Fruit fly (Drosophila melanogaster) whole organism, prepupa: ENCODE results near the gene Rad60.

Experiments
- Blimp-1 ChIP-seq: fragments of 200-800 bp; sonication (Bioruptor generic); optimal IDR thresholded peaks from 3 replicates; lab custom pipeline; 2017; ENCODE audit warnings: missing biosample characterization, missing genetic modification characterization, mild to moderate bottlenecking, moderate library complexity, missing genetic modification reagents
- CG10669 ChIP-seq: fragments of 200-800 bp; sonication (Bioruptor generic); optimal IDR thresholded peaks from 3 replicates; lab custom pipeline; 2018; ENCODE audit warnings: missing biosample characterization, mild to moderate bottlenecking, missing genetic modification characterization, moderate library complexity
- CG11762 ChIP-seq: fragments of 200-800 bp; sonication (Bioruptor generic); optimal IDR thresholded peaks from 3 replicates; lab custom pipeline; 2016; ENCODE audit warnings: missing biosample characterization, missing genetic modification characterization; ENCODE audit not compliant: insufficient read depth
- CG1621 ChIP-seq: fragments of 200-800 bp; sonication (Bioruptor generic); optimal IDR thresholded peaks from 3 replicates; lab custom pipeline; 2018; ENCODE audit warnings: missing biosample characterization, mild to moderate bottlenecking, missing genetic modification characterization
- CG16779 ChIP-seq: fragments of 200-800 bp; sonication (Bioruptor generic); optimal IDR thresholded peaks from 3 replicates; lab custom pipeline; 2017; ENCODE audit warnings: missing biosample characterization, mild to moderate bottlenecking, missing genetic modification characterization
- CG3032 ChIP-seq: fragments of 200-800 bp; optimal IDR thresholded peaks from 2 replicates; lab custom pipeline; 2019; ENCODE audit warnings: missing biosample characterization, mild to moderate bottlenecking, missing genetic modification characterization, moderate library complexity
- CG31627 ChIP-seq: fragments of 200-800 bp; sonication (Bioruptor generic); optimal IDR thresholded peaks from 3 replicates; lab custom pipeline; 2016; ENCODE audit warnings: missing biosample characterization, missing genetic modification characterization
- CG32006 ChIP-seq: fragments of 200-800 bp; sonication (Bioruptor generic); optimal IDR thresholded peaks from 3 replicates; lab custom pipeline; 2017; ENCODE audit warnings: missing biosample characterization, mild to moderate bottlenecking, missing genetic modification characterization
- CG34406 ChIP-seq: fragments of 200-800 bp; sonication (Bioruptor generic); optimal IDR thresholded peaks from 3 replicates; lab custom pipeline; 2016; ENCODE audit warnings: missing biosample characterization, missing genetic modification characterization
- CG3919 ChIP-seq: fragments of 200-800 bp; sonication (Bioruptor generic); optimal IDR thresholded peaks from 3 replicates; lab custom pipeline; 2016; ENCODE audit warnings: missing biosample characterization, missing genetic modification characterization
- CG6163 ChIP-seq: fragments of 200-800 bp; sonication (Bioruptor generic); IDR thresholded peaks from 3 replicates; pipeline ENCODE4 v1.3.6; 2022; ENCODE audit warnings: missing biosample characterization, missing genetic modification characterization
- CG6808 ChIP-seq: fragments of 200-800 bp; sonication (Bioruptor generic); optimal IDR thresholded peaks from 3 replicates; lab custom pipeline; 2017; ENCODE audit warnings: missing biosample characterization, missing genetic modification characterization, mild to moderate bottlenecking, moderate library complexity, missing genetic modification reagents
- CG6854 ChIP-seq: fragments of 200-800 bp; sonication (Bioruptor generic); optimal IDR thresholded peaks from 2 replicates; lab custom pipeline; 2017; ENCODE audit warnings: missing biosample characterization, mild to moderate bottlenecking, missing genetic modification characterization
- CG8119 ChIP-seq: fragments of 200-800 bp; sonication (Bioruptor generic); IDR thresholded peaks from 3 replicates; pipeline ENCODE4 v1.3.6; 2022; ENCODE audit warnings: missing biosample characterization, missing genetic modification characterization
- CG8319 ChIP-seq: fragments of 200-800 bp; sonication (Bioruptor generic); optimal IDR thresholded peaks from 3 replicates; lab custom pipeline; 2016; ENCODE audit warnings: missing biosample characterization, missing genetic modification characterization
- Gug ChIP-seq: fragments of 200-800 bp; sonication (Bioruptor generic); IDR thresholded peaks from 2 replicates; pipeline ENCODE4 v1.3.6; 2022; ENCODE audit warnings: missing biosample characterization, missing genetic modification characterization
- Hr38 ChIP-seq: sonication (Bioruptor generic); optimal IDR thresholded peaks from 2 replicates; lab custom pipeline; 2016; ENCODE audit warnings: missing biosample characterization, missing genetic modification characterization
- Hr4 ChIP-seq: fragments of 200-800 bp; sonication (Bioruptor generic); optimal IDR thresholded peaks from 3 replicates; lab custom pipeline; 2016; ENCODE audit warnings: missing biosample characterization, missing genetic modification characterization
- Lpt ChIP-seq: fragments of 200-800 bp; sonication (Bioruptor generic); optimal IDR thresholded peaks from 3 replicates; lab custom pipeline; 2016; ENCODE audit warnings: missing biosample characterization, missing genetic modification characterization
- OdsH ChIP-seq: fragments of 200-800 bp; sonication (Bioruptor generic); optimal IDR thresholded peaks from 3 replicates; lab custom pipeline; 2016; ENCODE audit warnings: missing biosample characterization, missing genetic modification characterization
- Sox14 ChIP-seq: fragments of 200-800 bp; sonication (Bioruptor generic); optimal IDR thresholded peaks from 3 replicates; lab custom pipeline; 2016; ENCODE audit warnings: missing biosample characterization, missing genetic modification characterization
- achi ChIP-seq: fragments of 200-800 bp; sonication (Bioruptor generic); optimal IDR thresholded peaks from 3 replicates; lab custom pipeline; 2016; ENCODE audit warnings: missing biosample characterization, missing genetic modification characterization
- acj6 ChIP-seq: fragments of 200-800 bp; sonication (Bioruptor generic); optimal IDR thresholded peaks from 3 replicates; lab custom pipeline; 2016; ENCODE audit warnings: missing biosample characterization, missing genetic modification characterization
- dsx ChIP-seq: fragments of 200-800 bp; optimal IDR thresholded peaks from 3 replicates; lab custom pipeline; 2019; ENCODE audit warnings: missing biosample characterization, mild to moderate bottlenecking, missing genetic modification characterization, moderate library complexity; ENCODE audit not compliant: poor library complexity, severe bottlenecking
- eg ChIP-seq: fragments of 200-800 bp; sonication (Bioruptor generic); IDR thresholded peaks from 3 replicates; pipeline ENCODE4 v1.3.6; 2022; ENCODE audit warnings: missing biosample characterization, missing genetic modification characterization
- esn ChIP-seq: fragments of 200-800 bp; sonication (Bioruptor generic); optimal IDR thresholded peaks from 2 replicates; lab custom pipeline; 2016; ENCODE audit warnings: missing biosample characterization, mild to moderate bottlenecking, missing genetic modification characterization, moderate library complexity
- fkh ChIP-seq: fragments of 200-800 bp; sonication (Bioruptor generic); optimal IDR thresholded peaks from 3 replicates; lab custom pipeline; 2017; ENCODE audit warnings: missing biosample characterization, mild to moderate bottlenecking, missing genetic modification characterization, moderate library complexity
- lz ChIP-seq: fragments of 200-800 bp; sonication (Bioruptor generic); optimal IDR thresholded peaks from 3 replicates; lab custom pipeline; 2016; ENCODE audit warnings: missing biosample characterization, missing genetic modification characterization
- spab ChIP-seq: fragments of 200-800 bp; sonication (Bioruptor generic); optimal IDR thresholded peaks from 2 replicates; lab custom pipeline; 2017; ENCODE audit warnings: missing biosample characterization, mild to moderate bottlenecking, missing genetic modification characterization, missing genetic modification reagents
- ss ChIP-seq, 2 experiments: fragments of 200-800 bp; sonication (Bioruptor generic); optimal IDR thresholded peaks; 2 replicates in 1 of 2; 3 replicates in 1 of 2; lab custom pipeline; 2017 to 2018; ENCODE audit warnings: mild to moderate bottlenecking in 2 of 2, missing biosample characterization in 2 of 2, missing genetic modification characterization in 2 of 2, moderate library complexity in 1 of 2
- svp ChIP-seq: fragments of 200-800 bp; sonication (Bioruptor generic); peaks from one replicate; lab custom pipeline; 2016; ENCODE audit warnings: missing biosample characterization, missing genetic modification characterization
- topi ChIP-seq: fragments of 200-800 bp; sonication (Bioruptor generic); optimal IDR thresholded peaks from 3 replicates; lab custom pipeline; 2016; ENCODE audit warnings: missing biosample characterization, missing genetic modification characterization

Rad60 gene

DNA sequence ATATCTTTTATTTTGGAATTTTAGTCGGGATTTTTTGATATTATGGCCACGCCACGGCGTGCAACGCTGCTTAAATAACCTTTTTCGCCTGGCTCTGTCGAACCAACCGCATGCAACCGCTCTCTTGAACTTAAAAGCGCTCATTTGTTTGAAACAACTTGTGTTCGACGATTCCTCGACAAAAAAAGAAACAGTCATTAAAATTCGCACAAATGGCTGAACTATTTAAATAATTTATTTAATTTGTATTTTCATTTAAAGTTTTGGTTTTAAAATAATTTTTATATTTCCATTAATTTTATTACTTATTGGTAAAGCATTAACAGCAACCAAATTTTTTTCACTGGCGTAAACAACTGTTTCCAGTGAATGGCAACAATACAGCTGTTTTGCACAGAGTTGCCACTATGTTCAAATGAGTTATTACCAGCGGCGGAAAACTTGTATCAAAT lies 29.6 kb upstream of the Rad60 start, which contains the start of the genes orb and Cdc16 (continued):
- TF ChIP-seq ss (GFP tag; optimal IDR thresholded peaks at IDR 0.05; lab: Kevin White, UChicago) (peak in 1 of 2 experiments; percentile 54), acj6 (GFP tag; lab: Kevin White, UChicago) (peak; percentile 89), OdsH (GFP tag; lab: Kevin White, UChicago) (peak; percentile 90), eg (GFP tag; lab: Robert Waterston, UW) (peak; percentile 95), topi (GFP tag; lab: Kevin White, UChicago) (peak; percentile 73), esn (GFP tag; lab: Kevin White, UChicago) (peak; percentile 91), spab (GFP tag; lab: Kevin White, UChicago) (peak; percentile 72), achi (peak; percentile 89), CG3032 (peak; percentile 98), dsx (no peak), CG6163 (peak; percentile 94), CG34406 (GFP tag; lab: Kevin White, UChicago) (peak; percentile 86), CG11762 (GFP tag; lab: Kevin White, UChicago) (peak; percentile 72), CG6854 (no peak), CG8119 (GFP tag; lab: Robert Waterston, UW) (peak; percentile 90), CG8319 (GFP tag; lab: Kevin White, UChicago) (peak; percentile 68), CG31627 (GFP tag; lab: Kevin White, UChicago) (peak; percentile 78), lz (peak; percentile 81), CG6808 (GFP tag; lab: Kevin White, UChicago) (peak; percentile 73)
- TF ChIP-seq, all 60 proteins: peak for 49

DNA sequence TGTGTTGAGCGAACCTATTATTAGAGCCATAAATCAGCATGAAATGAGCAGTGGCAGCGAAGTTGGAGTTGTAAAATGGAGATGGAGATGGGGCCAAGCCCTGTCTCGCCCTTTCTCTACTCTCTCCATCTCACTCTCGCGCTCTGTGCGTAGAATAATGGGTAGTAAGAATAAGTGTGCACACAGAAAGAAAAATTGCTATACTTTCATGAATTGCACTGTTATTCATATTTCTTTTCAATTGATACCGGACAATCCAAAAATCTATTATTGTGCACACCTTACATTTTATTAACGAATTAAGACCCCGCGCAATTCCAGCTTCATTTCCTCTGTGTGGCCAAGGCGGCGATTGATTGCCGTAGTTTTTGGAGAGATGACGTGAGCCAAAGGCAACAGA lies 28.6 kb upstream of the Rad60 start:
- TF ChIP-seq CG32006 (GFP tag; lab: Kevin White, UChicago) (peak; percentile 7), svp (GFP tag; lab: Kevin White, UChicago) (peak; percentile 51), Hr4 (no peak)

DNA sequence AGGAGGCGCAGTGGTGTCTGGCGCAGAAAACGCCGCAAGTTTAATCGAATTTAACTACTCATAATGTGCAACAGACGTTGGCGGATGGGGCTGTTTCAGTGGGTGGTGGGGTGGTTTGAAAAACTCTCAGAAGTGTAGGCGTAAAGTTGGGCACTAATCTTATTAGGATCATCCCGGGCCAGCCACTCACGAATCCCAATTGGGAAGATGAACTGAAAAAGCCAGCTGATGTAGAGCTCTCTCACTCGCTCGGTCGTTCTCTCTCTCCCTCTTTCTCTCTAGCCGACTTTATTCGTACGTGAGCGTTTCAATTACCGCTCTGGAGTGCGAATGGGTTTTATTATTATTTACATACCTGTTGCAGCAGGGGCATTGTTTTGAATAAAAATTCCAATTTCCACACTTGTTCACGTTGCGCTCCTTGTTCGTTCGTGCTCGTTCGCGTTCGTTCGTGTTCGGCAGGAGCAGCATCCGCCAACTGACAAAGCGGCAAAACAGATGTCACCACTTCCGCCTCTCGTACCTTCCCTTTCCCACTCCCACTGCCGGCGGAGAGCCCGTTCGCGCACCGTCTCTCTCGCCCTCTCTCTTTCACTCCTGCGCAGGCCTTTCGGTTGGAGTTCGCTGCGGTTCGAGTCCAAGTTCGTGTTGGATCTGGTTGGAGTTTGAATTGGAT lies 27.6 kb upstream of the Rad60 start:
- TF ChIP-seq ss (GFP tag; optimal IDR thresholded peaks at IDR 0.05; lab: Kevin White, UChicago) = peak in 1 of 2 experiments; percentile 9
- peak; percentile 5 for TF ChIP-seq CG6854
- TF ChIP-seq OdsH (GFP tag; lab: Kevin White, UChicago) = no peak
- TF ChIP-seq Hr38 = no peak
- TF ChIP-seq Gug (GFP tag; lab: Robert Waterston, UW) = no peak
- no peak for TF ChIP-seq CG10669
- no peak for TF ChIP-seq svp (GFP tag; lab: Kevin White, UChicago)
- peak; percentile 40 for TF ChIP-seq CG1621 (tag; lab: Kevin White, UChicago)
- TF ChIP-seq CG11762 (GFP tag; lab: Kevin White, UChicago) = no peak
- no peak for TF ChIP-seq CG16779
- TF ChIP-seq Lpt (GFP tag; lab: Kevin White, UChicago) = no peak
- peak; percentile 27 for TF ChIP-seq CG3919 (GFP tag; lab: Kevin White, UChicago)
- no peak for TF ChIP-seq Sox14 (GFP tag; lab: Kevin White, UChicago)

DNA sequence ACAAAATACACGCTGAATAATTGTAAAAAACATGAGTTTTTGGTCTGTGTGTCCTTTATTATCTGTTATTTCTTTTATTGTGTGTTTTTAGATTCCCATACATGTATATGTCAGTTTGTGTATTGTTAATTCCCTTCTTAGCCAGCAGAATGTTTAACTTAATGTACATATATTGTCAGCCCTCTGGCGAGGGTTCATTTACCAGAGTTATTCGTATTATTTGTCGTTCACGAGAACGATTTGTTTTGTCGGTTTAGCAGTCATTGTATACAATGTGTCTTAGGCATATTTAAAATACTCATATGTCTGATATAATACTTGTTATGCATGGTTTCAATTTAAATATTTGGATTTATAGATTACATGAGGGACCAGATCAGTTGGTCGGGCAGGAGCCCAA lies 9.3 kb upstream of the Rad60 start:
- TF ChIP-seq fkh (peak; percentile 24), ss (GFP tag; optimal IDR thresholded peaks at IDR 0.05; lab: Kevin White, UChicago) (no peak)

DNA sequence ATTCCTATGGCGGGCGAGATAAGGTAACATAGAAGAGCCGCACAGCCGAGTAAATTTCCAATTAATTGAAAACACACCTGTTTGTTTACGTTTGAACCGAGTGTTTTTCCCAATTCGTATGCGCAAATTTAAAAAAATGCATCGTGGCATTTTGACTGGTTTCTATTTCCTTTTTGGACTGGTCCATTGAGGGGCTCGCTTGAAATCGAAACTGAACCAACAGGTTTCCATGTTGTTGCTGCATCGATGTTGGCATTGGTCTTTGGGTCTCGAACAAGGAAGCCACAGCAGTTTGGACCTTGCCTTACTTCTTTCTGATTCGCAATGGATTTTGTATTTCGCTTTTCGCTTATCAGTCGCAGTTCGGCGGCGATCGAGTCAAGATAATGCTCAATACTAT lies 7.2 kb upstream of the Rad60 start:
- TF ChIP-seq CG31627 (GFP tag; lab: Kevin White, UChicago) (no peak), Blimp-1 (GFP tag; lab: Kevin White, UChicago) (peak; percentile 94)
